Worm (Caenorhabditis elegans) whole organism, mixed stage, embryonic: ENCODE results near the gene mtm-3.

ENCODE experiments used
- M03D4.4 ChIP-seq: sonication (generic microtip); optimal IDR thresholded peaks from 2 replicates; lab custom pipeline; 2017; ENCODE audit warnings: mild to moderate bottlenecking, missing genetic modification characterization, missing compliant biosample characterization
- blmp-1 ChIP-seq: fragments of 150-350 bp; optimal IDR thresholded peaks from 2 replicates; lab custom pipeline; 2014; ENCODE audit warnings: missing biosample characterization, missing genetic modification characterization
- ceh-43 ChIP-seq: fragments of 200-800 bp; sonication (Bioruptor generic); optimal IDR thresholded peaks from 2 replicates; lab custom pipeline; 2018; ENCODE audit warnings: mild to moderate bottlenecking, missing genetic modification characterization, moderate library complexity, missing compliant biosample characterization
- ceh-83 ChIP-seq: fragments of 200-800 bp; sonication (Bioruptor generic); optimal IDR thresholded peaks from 2 replicates; lab custom pipeline; 2018; ENCODE audit warnings: mild to moderate bottlenecking, missing genetic modification characterization, missing compliant biosample characterization
- ces-1 ChIP-seq: fragments of 150-350 bp; optimal IDR thresholded peaks from 2 replicates; lab custom pipeline; 2014; ENCODE audit warnings: missing biosample characterization, missing genetic modification reagents, missing genetic modification characterization
- drap-1 ChIP-seq: fragments of 200-800 bp; sonication (Bioruptor generic); optimal IDR thresholded peaks from 3 replicates; lab custom pipeline; 2018; ENCODE audit warnings: mild to moderate bottlenecking, missing genetic modification characterization, missing compliant biosample characterization
- elt-1 ChIP-seq: sonication (generic microtip); optimal IDR thresholded peaks from 2 replicates; lab custom pipeline; 2017; ENCODE audit warnings: missing genetic modification characterization, mild to moderate bottlenecking, missing compliant biosample characterization, antibody characterized with exemption, moderate library complexity, borderline replicate concordance; ENCODE audit not compliant: insufficient read depth
- elt-3 ChIP-seq: fragments of 150-350 bp; optimal IDR thresholded peaks from 2 replicates; lab custom pipeline; 2014; ENCODE audit warnings: missing biosample characterization, missing genetic modification characterization
- ham-2 ChIP-seq: fragments of 200-800 bp; sonication (Bioruptor generic); optimal IDR thresholded peaks from 2 replicates; lab custom pipeline; 2018; ENCODE audit warnings: mild to moderate bottlenecking, missing genetic modification characterization, missing compliant biosample characterization
- hlh-1 ChIP-seq: fragments of 150-350 bp; optimal IDR thresholded peaks from 2 replicates; lab custom pipeline; 2014; ENCODE audit warnings: missing biosample characterization, missing genetic modification reagents, missing genetic modification characterization
- lin-13 ChIP-seq: fragments of 150-350 bp; optimal IDR thresholded peaks from 2 replicates; lab custom pipeline; 2014; ENCODE audit warnings: missing biosample characterization, missing genetic modification characterization
- lin-32 ChIP-seq: fragments of 200-800 bp; sonication (Bioruptor generic); optimal IDR thresholded peaks from 2 replicates; lab custom pipeline; 2018; ENCODE audit warnings: mild to moderate bottlenecking, missing genetic modification characterization, missing compliant biosample characterization
- mab-5 ChIP-seq: fragments of 150-350 bp; optimal IDR thresholded peaks from 2 replicates; lab custom pipeline; 2014; ENCODE audit warnings: missing biosample characterization, missing genetic modification characterization
- mep-1 ChIP-seq: fragments of 150-350 bp; optimal IDR thresholded peaks from 2 replicates; lab custom pipeline; 2017; ENCODE audit warnings: missing biosample characterization, missing genetic modification reagents, missing genetic modification characterization, inconsistent platforms
- nhr-12 ChIP-seq: fragments of 150-350 bp; optimal IDR thresholded peaks from 2 replicates; lab custom pipeline; 2014; ENCODE audit warnings: missing biosample characterization, missing genetic modification characterization
- nhr-237 ChIP-seq: fragments of 150-350 bp; optimal IDR thresholded peaks from 2 replicates; lab custom pipeline; 2014; ENCODE audit warnings: missing biosample characterization, missing genetic modification characterization
- nhr-28 ChIP-seq: fragments of 150-350 bp; optimal IDR thresholded peaks from 2 replicates; lab custom pipeline; 2014; ENCODE audit warnings: missing biosample characterization, missing genetic modification characterization
- nhr-76 ChIP-seq: sonication (generic microtip); optimal IDR thresholded peaks from 2 replicates; lab custom pipeline; 2017; ENCODE audit warnings: missing biosample characterization, missing genetic modification characterization
- pha-4 ChIP-seq: fragments of 150-350 bp; optimal IDR thresholded peaks from 2 replicates; lab custom pipeline; 2018; ENCODE audit warnings: missing biosample characterization, missing genetic modification reagents, missing genetic modification characterization
- sem-2 ChIP-seq: fragments of 200-800 bp; sonication (Bioruptor generic); optimal IDR thresholded peaks from 2 replicates; lab custom pipeline; 2018; ENCODE audit warnings: mild to moderate bottlenecking, missing genetic modification characterization, missing compliant biosample characterization
- snpc-4 ChIP-seq: fragments of 150-350 bp; optimal IDR thresholded peaks from 2 replicates; lab custom pipeline; 2014; ENCODE audit warnings: missing biosample characterization, missing genetic modification characterization
- sptf-1 ChIP-seq: sonication (generic microtip); optimal IDR thresholded peaks from 2 replicates; lab custom pipeline; 2017; ENCODE audit warnings: mild to moderate bottlenecking, missing genetic modification characterization, moderate library complexity, missing compliant biosample characterization
- tbx-8 ChIP-seq: fragments of 200-800 bp; sonication (Bioruptor generic); optimal IDR thresholded peaks from 2 replicates; lab custom pipeline; 2018; ENCODE audit warnings: mild to moderate bottlenecking, missing genetic modification characterization, moderate library complexity, missing compliant biosample characterization
- unc-120 ChIP-seq: sonication (generic microtip); optimal IDR thresholded peaks from 2 replicates; lab custom pipeline; 2017; ENCODE audit warnings: missing genetic modification characterization, missing compliant biosample characterization; ENCODE audit not compliant: poor library complexity, severe bottlenecking
- unc-39 ChIP-seq: fragments of 150-350 bp; optimal IDR thresholded peaks from 2 replicates; lab custom pipeline; 2014; ENCODE audit warnings: missing biosample characterization, missing genetic modification characterization
- unc-62 ChIP-seq: fragments of 150-350 bp; optimal IDR thresholded peaks from 2 replicates; lab custom pipeline; 2014; ENCODE audit warnings: missing biosample characterization, missing genetic modification reagents, missing genetic modification characterization
- zip-8 ChIP-seq: fragments of 150-350 bp; optimal IDR thresholded peaks from 2 replicates; lab custom pipeline; 2014; ENCODE audit warnings: missing biosample characterization, missing genetic modification characterization
- ztf-11 ChIP-seq: fragments of 150-350 bp; optimal IDR thresholded peaks from 2 replicates; lab custom pipeline; 2014; ENCODE audit warnings: missing biosample characterization, missing genetic modification characterization

mtm-3 gene

ce11 chrIII:3759312-3759711 lies 41.0 kb downstream of the mtm-3 start, which contains the start of gene arcp-1:
Gene arcp-1 (minus strand): TSS chrIII:3759412.
- TF ChIP-seq elt-1, result no peak
- TF ChIP-seq lin-32, result no peak
- TF ChIP-seq ztf-11 (tag; lab: Kevin White, UChicago), result no peak
- TF ChIP-seq unc-39 (tag; lab: Kevin White, UChicago), result no peak
- TF ChIP-seq unc-62 (GFP tag; lab: Kevin White, UChicago), result no peak
- no peak for TF ChIP-seq hlh-1 (tag; lab: Kevin White, UChicago)
- no peak for TF ChIP-seq mab-5 (tag; lab: Kevin White, UChicago)
- no peak for TF ChIP-seq M03D4.4 (tag; lab: Kevin White, UChicago)
- TF ChIP-seq snpc-4 (tag; lab: Kevin White, UChicago), result no peak
- TF ChIP-seq nhr-28, result no peak
- no peak for TF ChIP-seq sptf-1 (tag; lab: Kevin White, UChicago)
- no peak for TF ChIP-seq nhr-237
- no peak for TF ChIP-seq lin-13 (tag; lab: Kevin White, UChicago)
- no peak for TF ChIP-seq unc-120
- no peak for TF ChIP-seq nhr-12 (tag; lab: Kevin White, UChicago)
- TF ChIP-seq ceh-43, result no peak
- no peak for TF ChIP-seq ham-2
- TF ChIP-seq zip-8, result no peak
- TF ChIP-seq drap-1, result no peak
- TF ChIP-seq, all 35 proteins: peak for 0

ce11 chrIII:3745138-3745537 lies 55.1 kb downstream of the mtm-3 start, which contains the start of gene lin-48:
Gene lin-48 (plus strand): TSS chrIII:3745438.
- TF ChIP-seq drap-1, result no peak
- no peak for TF ChIP-seq nhr-76 (tag; lab: Kevin White, UChicago)
- TF ChIP-seq ces-1 (GFP tag; lab: Kevin White, UChicago), result no peak
- no peak for TF ChIP-seq mab-5 (tag; lab: Kevin White, UChicago)
- TF ChIP-seq unc-39 (tag; lab: Kevin White, UChicago), result no peak
- no peak for TF ChIP-seq elt-3 (tag; lab: Kevin White, UChicago)
- no peak for TF ChIP-seq lin-32
- TF ChIP-seq tbx-8 (GFP tag; lab: Kevin White, UChicago), result no peak
- TF ChIP-seq blmp-1 (tag; lab: Kevin White, UChicago), result no peak
- no peak for TF ChIP-seq zip-8
- TF ChIP-seq M03D4.4 (tag; lab: Kevin White, UChicago), result no peak
- no peak for TF ChIP-seq pha-4 (tag; lab: Kevin White, UChicago)

ce11 chrIII:3743367-3743766 lies 56.9 kb downstream of the mtm-3 start:
- TF ChIP-seq ham-2 (no peak), ceh-83 (no peak), hlh-1 (tag; lab: Kevin White, UChicago) (no peak), sptf-1 (tag; lab: Kevin White, UChicago) (no peak), mep-1 (tag; lab: Kevin White, UChicago) (no peak), M03D4.4 (tag; lab: Kevin White, UChicago) (no peak), elt-1 (no peak), unc-62 (GFP tag; lab: Kevin White, UChicago) (no peak), sem-2 (GFP tag; lab: Kevin White, UChicago) (no peak)

ce11 chrIII:3742090-3742489 lies 58.2 kb downstream of the mtm-3 start:
- no peak for TF ChIP-seq ces-1 (GFP tag; lab: Kevin White, UChicago)
- no peak for TF ChIP-seq unc-62 (GFP tag; lab: Kevin White, UChicago)
- no peak for TF ChIP-seq nhr-237
- TF ChIP-seq mep-1 (tag; lab: Kevin White, UChicago), result no peak
- no peak for TF ChIP-seq ham-2
- no peak for TF ChIP-seq drap-1
